Worm (Caenorhabditis elegans): ENCODE data around the gene srd-32.
A peak's percentile ranks its signal among the peaks of the same experiment; 100 is the strongest.

DNA sequence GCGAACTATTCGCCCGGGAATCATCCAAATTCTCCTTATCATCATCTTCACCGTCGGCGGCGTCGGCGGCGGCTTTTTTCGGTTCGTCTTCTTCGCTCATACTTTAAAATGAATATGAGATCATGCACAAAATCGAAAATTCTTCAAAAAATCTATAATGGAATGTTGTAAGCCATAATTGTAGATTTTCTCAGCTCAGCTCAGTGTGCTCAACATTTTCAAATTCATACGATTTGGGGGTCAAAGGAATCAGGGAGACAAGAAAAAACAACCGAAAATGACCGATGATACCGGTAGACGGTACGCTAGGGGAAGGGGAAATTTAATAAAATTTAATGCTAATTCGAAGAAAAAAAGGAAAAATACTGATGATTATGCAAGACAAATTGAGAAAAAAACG lies 46.9 kb upstream of the srd-32 start, which contains the start of gene ccep-97:
- TF ChIP-seq R02D3.7 (tag; optimal IDR thresholded peaks at IDR 0.05) (no peak), lsy-2 (tag; optimal IDR thresholded peaks at IDR 0.05) (no peak), hlh-30 (tag; optimal IDR thresholded peaks at IDR 0.05; ENCODE audit: insufficient read depth) (no peak), F37D6.2 (tag; optimal IDR thresholded peaks at IDR 0.05) (no peak), zfp-2 (tag; optimal IDR thresholded peaks at IDR 0.05) (no peak), T20F7.1 (GFP tag; optimal IDR thresholded peaks at IDR 0.05) (no peak), ces-1 (GFP tag; optimal IDR thresholded peaks at IDR 0.05) (no peak), mdl-1 (tag; optimal IDR thresholded peaks at IDR 0.05) (no peak), dmd-6 (GFP tag; IDR thresholded peaks at IDR 0.05) (no peak), nhr-237 (tag; optimal IDR thresholded peaks at IDR 0.05) (no peak), pha-4 (GFP tag; IDR thresholded peaks at IDR 0.05) (peak; percentile 17; the same call in 1 of the 2 replicates), pha-4 (tag; optimal IDR thresholded peaks at IDR 0.05) (no peak), lim-7 (GFP tag; IDR thresholded peaks at IDR 0.05) (0 out of 2 replicates have a peak, but pooled peaks have one; percentile 55), tag-97 (GFP tag; IDR thresholded peaks at IDR 0.05) (no peak), pqm-1 (tag; optimal IDR thresholded peaks at IDR 0.05) (no peak)
